Fruit fly (Drosophila melanogaster): ENCODE measurements around the gene ND-51.

dm6 chr2L:6012303-6013070 lies 50.1 kb downstream of the ND-51 start, which contains the start of gene CG9098:
- TF ChIP-seq CG6175 (GFP tag; IDR thresholded peaks at IDR 0.05) = no peak
- TF ChIP-seq CG17912 (GFP tag; optimal IDR thresholded peaks at IDR 0.05) = no peak
- no peak for TF ChIP-seq CG13287 (GFP tag; IDR thresholded peaks at IDR 0.05; ENCODE audit: partially characterized antibody)
- TF ChIP-seq CG16815 (GFP tag; optimal IDR thresholded peaks at IDR 0.05) = no peak
- no peak for TF ChIP-seq Vsx1 (GFP tag; optimal IDR thresholded peaks at IDR 0.05)
- no peak for TF ChIP-seq salm (tag; optimal IDR thresholded peaks at IDR 0.05)
- TF ChIP-seq ATbp (GFP tag; optimal IDR thresholded peaks at IDR 0.05) = no peak
- TF ChIP-seq cas (GFP tag; IDR thresholded peaks at IDR 0.05) = no peak
- TF ChIP-seq org-1 (GFP tag; optimal IDR thresholded peaks at IDR 0.05) = no peak
